Fruit fly (Drosophila melanogaster) whole organism, embryonic: ENCODE data around the gene CG13114.

Source experiments
- Atf-2 ChIP-seq: fragments of 200-800 bp; sonication (Bioruptor generic); optimal IDR thresholded peaks from 2 replicates; lab custom pipeline; 2016; ENCODE audit warnings: missing biosample characterization, missing genetic modification characterization
- Atf6 ChIP-seq: fragments of 200-800 bp; sonication (Bioruptor generic); IDR thresholded peaks from 2 replicates; pipeline ENCODE4 v1.3.6; 2022; ENCODE audit warnings: missing biosample characterization, missing genetic modification characterization
- Bdp1 ChIP-seq: fragments of 200-800 bp; sonication (Bioruptor generic); optimal IDR thresholded peaks from 3 replicates; lab custom pipeline; 2016; ENCODE audit warnings: missing biosample characterization, missing genetic modification characterization
- CG10267 ChIP-seq: fragments of 200-800 bp; sonication (Bioruptor generic); optimal IDR thresholded peaks from 2 replicates; lab custom pipeline; 2018; ENCODE audit warnings: missing biosample characterization, mild to moderate bottlenecking, missing genetic modification characterization, moderate library complexity
- CG10959 ChIP-seq: fragments of 200-800 bp; sonication (Bioruptor generic); IDR thresholded peaks from 2 replicates; pipeline ENCODE4 v1.3.6; 2022; ENCODE audit warnings: missing biosample characterization, missing genetic modification characterization
- CG11085 ChIP-seq: fragments of 200-800 bp; sonication (Bioruptor generic); IDR thresholded peaks from 2 replicates; pipeline ENCODE4 v1.3.6; 2022; ENCODE audit warnings: missing biosample characterization, missing genetic modification characterization
- CG11398 ChIP-seq: fragments of 200-800 bp; sonication (Bioruptor generic); optimal IDR thresholded peaks from 2 replicates; lab custom pipeline; 2016; ENCODE audit warnings: missing biosample characterization, missing genetic modification characterization
- CG11723 ChIP-seq: fragments of 200-800 bp; sonication (Bioruptor generic); optimal IDR thresholded peaks from 2 replicates; lab custom pipeline; 2017; ENCODE audit warnings: missing biosample characterization, mild to moderate bottlenecking, missing genetic modification characterization
- CG12236 ChIP-seq: fragments of 200-800 bp; sonication (Bioruptor generic); optimal IDR thresholded peaks from 2 replicates; lab custom pipeline; 2016; ENCODE audit warnings: missing biosample characterization, missing genetic modification characterization
- CG12942 ChIP-seq: fragments of 200-800 bp; sonication (Bioruptor generic); optimal IDR thresholded peaks from 3 replicates; lab custom pipeline; 2016; ENCODE audit warnings: missing biosample characterization, missing genetic modification characterization
- CG13424 ChIP-seq: fragments of 200-800 bp; sonication (Bioruptor generic); optimal IDR thresholded peaks from 2 replicates; lab custom pipeline; 2019; ENCODE audit warnings: missing biosample characterization, mild to moderate bottlenecking, missing genetic modification characterization, moderate library complexity
- CG15011 ChIP-seq: fragments of 200-800 bp; sonication (Bioruptor generic); optimal IDR thresholded peaks from 3 replicates; lab custom pipeline; 2018; ENCODE audit warnings: missing biosample characterization, mild to moderate bottlenecking, missing genetic modification characterization
- CG15696 ChIP-seq: fragments of 200-800 bp; sonication (Bioruptor generic); optimal IDR thresholded peaks from 2 replicates; lab custom pipeline; 2019; ENCODE audit warnings: missing biosample characterization, mild to moderate bottlenecking, missing genetic modification characterization, moderate library complexity
- CG1602 ChIP-seq: fragments of 200-800 bp; sonication (Bioruptor generic); optimal IDR thresholded peaks from 3 replicates; lab custom pipeline; 2016; ENCODE audit warnings: missing biosample characterization, missing genetic modification characterization
- CG18011 ChIP-seq: fragments of 200-800 bp; sonication (Bioruptor generic); optimal IDR thresholded peaks from 2 replicates; lab custom pipeline; 2017; ENCODE audit warnings: missing biosample characterization, missing genetic modification characterization, mild to moderate bottlenecking, moderate library complexity, missing genotype
- CG3065 ChIP-seq: fragments of 200-800 bp; sonication (Bioruptor generic); optimal IDR thresholded peaks from 2 replicates; lab custom pipeline; 2016; ENCODE audit warnings: missing biosample characterization, missing genetic modification characterization
- CG31365 ChIP-seq: fragments of 200-800 bp; sonication (Bioruptor generic); optimal IDR thresholded peaks from 2 replicates; lab custom pipeline; 2018; ENCODE audit warnings: missing biosample characterization, mild to moderate bottlenecking, missing genetic modification characterization
- CG33557 ChIP-seq: fragments of 200-800 bp; sonication (Bioruptor generic); optimal IDR thresholded peaks from 2 replicates; lab custom pipeline; 2019; ENCODE audit warnings: missing biosample characterization, mild to moderate bottlenecking, missing genetic modification characterization, moderate library complexity
- CG3995 ChIP-seq: fragments of 200-800 bp; sonication (Bioruptor generic); optimal IDR thresholded peaks from 3 replicates; lab custom pipeline; 2016; ENCODE audit warnings: missing biosample characterization, missing genetic modification characterization
- CG42726 ChIP-seq: fragments of 200-800 bp; sonication (Bioruptor generic); IDR thresholded peaks from 2 replicates; pipeline ENCODE4 v1.3.6; 2022; ENCODE audit warnings: missing biosample characterization, missing genetic modification characterization; ENCODE audit not compliant: partially characterized antibody
- CG4360 ChIP-seq: fragments of 200-800 bp; sonication (Bioruptor generic); IDR thresholded peaks from 2 replicates; pipeline ENCODE4 v1.3.6; 2022; ENCODE audit warnings: missing biosample characterization, missing genetic modification characterization
- CG4707 ChIP-seq: fragments of 200-800 bp; sonication (Bioruptor generic); optimal IDR thresholded peaks from 2 replicates; lab custom pipeline; 2018; ENCODE audit warnings: missing biosample characterization, mild to moderate bottlenecking, missing genetic modification characterization, moderate library complexity
- CG6765 ChIP-seq: fragments of 200-800 bp; sonication (Bioruptor generic); optimal IDR thresholded peaks from 3 replicates; lab custom pipeline; 2017; ENCODE audit warnings: missing biosample characterization, mild to moderate bottlenecking, missing genetic modification characterization
- CG8944 ChIP-seq: fragments of 200-800 bp; sonication (Bioruptor generic); optimal IDR thresholded peaks from 3 replicates; lab custom pipeline; 2016; ENCODE audit warnings: missing biosample characterization, missing genetic modification characterization
- CG9876 ChIP-seq: fragments of 200-800 bp; sonication (Bioruptor generic); optimal IDR thresholded peaks from 2 replicates; lab custom pipeline; 2016; ENCODE audit warnings: missing biosample characterization, missing genetic modification characterization
- Dbx ChIP-seq: fragments of 200-800 bp; sonication (Bioruptor generic); IDR thresholded peaks from 3 replicates; pipeline ENCODE4 v1.3.6; 2022; ENCODE audit warnings: missing biosample characterization, missing genetic modification characterization
- Elba2 ChIP-seq: fragments of 200-800 bp; sonication (Bioruptor generic); optimal IDR thresholded peaks from 3 replicates; lab custom pipeline; 2016; ENCODE audit warnings: missing biosample characterization, missing genetic modification characterization
- HLHmδ ChIP-seq: fragments of 200-800 bp; sonication (Bioruptor generic); optimal IDR thresholded peaks from 2 replicates; lab custom pipeline; 2018; ENCODE audit warnings: missing biosample characterization, mild to moderate bottlenecking, missing genetic modification characterization, moderate library complexity
- MBD-R2 ChIP-seq: fragments of 200-800 bp; sonication (Bioruptor generic); IDR thresholded peaks from 2 replicates; pipeline ENCODE4 v1.3.6; 2022; ENCODE audit warnings: missing biosample characterization, missing genetic modification characterization
- Max ChIP-seq: fragments of 200-800 bp; sonication (Bioruptor generic); optimal IDR thresholded peaks from 2 replicates; lab custom pipeline; 2016; ENCODE audit warnings: missing biosample characterization, mild to moderate bottlenecking, missing genetic modification characterization
- Sin3A ChIP-seq: fragments of >200 bp; optimal IDR thresholded peaks from 2 replicates; lab custom pipeline; 2018
- Taf1 ChIP-seq: fragments of 200-800 bp; sonication (Bioruptor generic); IDR thresholded peaks from 2 replicates; pipeline ENCODE4 v1.3.6; 2022; ENCODE audit warnings: missing biosample characterization, missing genetic modification characterization
- Tbp ChIP-seq: fragments of >200 bp; optimal IDR thresholded peaks from 2 replicates; lab custom pipeline; 2018; ENCODE audit warnings: missing biosample characterization, missing genetic modification characterization
- amos ChIP-seq: fragments of 200-800 bp; sonication (Bioruptor generic); IDR thresholded peaks from 2 replicates; pipeline ENCODE4 v1.3.6; 2022; ENCODE audit warnings: missing biosample characterization, missing genetic modification characterization; ENCODE audit not compliant: partially characterized antibody
- btn ChIP-seq: fragments of 200-800 bp; sonication (Bioruptor generic); optimal IDR thresholded peaks from 2 replicates; lab custom pipeline; 2016; ENCODE audit warnings: missing biosample characterization, missing genetic modification characterization
- crc ChIP-seq: fragments of 200-800 bp; sonication (Bioruptor generic); optimal IDR thresholded peaks from 2 replicates; lab custom pipeline; 2016; ENCODE audit warnings: missing biosample characterization, missing genetic modification characterization
- crp ChIP-seq, 2 experiments: fragments of 200-800 bp; sonication (Bioruptor generic); optimal IDR thresholded peaks; 2 replicates in 1 of 2; 3 replicates in 1 of 2; lab custom pipeline; 2017; ENCODE audit warnings: missing biosample characterization in 2 of 2, missing genetic modification characterization in 2 of 2, mild to moderate bottlenecking in 1 of 2, moderate library complexity in 1 of 2
- dimm ChIP-seq: fragments of 200-800 bp; sonication (Bioruptor generic); IDR thresholded peaks from 2 replicates; pipeline ENCODE4 v1.3.6; 2022; ENCODE audit warnings: missing biosample characterization, missing genetic modification characterization
- kah ChIP-seq: fragments of 200-800 bp; sonication (Bioruptor generic); optimal IDR thresholded peaks from 2 replicates; lab custom pipeline; 2018; ENCODE audit warnings: missing biosample characterization, mild to moderate bottlenecking, missing genetic modification characterization
- pzg ChIP-seq: fragments of 200-800 bp; sonication (Bioruptor generic); optimal IDR thresholded peaks from 3 replicates; lab custom pipeline; 2018; ENCODE audit warnings: missing biosample characterization, mild to moderate bottlenecking, missing genetic modification characterization, moderate library complexity
- rib ChIP-seq: fragments of 200-800 bp; sonication (Bioruptor generic); IDR thresholded peaks from 2 replicates; pipeline ENCODE4 v1.3.6; 2022; ENCODE audit warnings: missing biosample characterization, missing genetic modification characterization
- sens ChIP-seq: fragments of 200-800 bp; sonication (Bioruptor generic); peaks from one replicate; lab custom pipeline; 2016; ENCODE audit warnings: missing biosample characterization, missing genetic modification characterization
- slou ChIP-seq: fragments of 200-800 bp; sonication (Bioruptor generic); optimal IDR thresholded peaks from 3 replicates; lab custom pipeline; 2016; ENCODE audit warnings: missing biosample characterization, missing genetic modification characterization
- ssp ChIP-seq: fragments of 200-800 bp; sonication (Bioruptor generic); IDR thresholded peaks from 2 replicates; pipeline ENCODE4 v1.3.6; 2022; ENCODE audit warnings: missing biosample characterization, missing genetic modification characterization
- tio ChIP-seq: fragments of 200-800 bp; sonication (Bioruptor generic); optimal IDR thresholded peaks from 2 replicates; lab custom pipeline; 2017; ENCODE audit warnings: missing biosample characterization, missing genetic modification characterization, inconsistent platforms
- tna ChIP-seq: fragments of 200-800 bp; sonication (Bioruptor generic); IDR thresholded peaks from 2 replicates; pipeline ENCODE4 v1.3.6; 2022; ENCODE audit warnings: missing biosample characterization, missing genetic modification characterization; ENCODE audit not compliant: partially characterized antibody
- toy ChIP-seq: fragments of 200-800 bp; sonication (Bioruptor generic); IDR thresholded peaks from 2 replicates; pipeline ENCODE4 v1.3.6; 2022; ENCODE audit warnings: missing biosample characterization, missing genetic modification characterization
- unpg ChIP-seq: fragments of 200-800 bp; sonication (Bioruptor generic); optimal IDR thresholded peaks from 3 replicates; lab custom pipeline; 2018; ENCODE audit warnings: missing biosample characterization, mild to moderate bottlenecking, missing genetic modification characterization, moderate library complexity
- z ChIP-seq: fragments of 200-800 bp; sonication (Bioruptor generic); IDR thresholded peaks from 3 replicates; pipeline ENCODE4 v1.3.6; 2022; ENCODE audit warnings: missing biosample characterization, missing genetic modification characterization

Gene CG13114

DNA sequence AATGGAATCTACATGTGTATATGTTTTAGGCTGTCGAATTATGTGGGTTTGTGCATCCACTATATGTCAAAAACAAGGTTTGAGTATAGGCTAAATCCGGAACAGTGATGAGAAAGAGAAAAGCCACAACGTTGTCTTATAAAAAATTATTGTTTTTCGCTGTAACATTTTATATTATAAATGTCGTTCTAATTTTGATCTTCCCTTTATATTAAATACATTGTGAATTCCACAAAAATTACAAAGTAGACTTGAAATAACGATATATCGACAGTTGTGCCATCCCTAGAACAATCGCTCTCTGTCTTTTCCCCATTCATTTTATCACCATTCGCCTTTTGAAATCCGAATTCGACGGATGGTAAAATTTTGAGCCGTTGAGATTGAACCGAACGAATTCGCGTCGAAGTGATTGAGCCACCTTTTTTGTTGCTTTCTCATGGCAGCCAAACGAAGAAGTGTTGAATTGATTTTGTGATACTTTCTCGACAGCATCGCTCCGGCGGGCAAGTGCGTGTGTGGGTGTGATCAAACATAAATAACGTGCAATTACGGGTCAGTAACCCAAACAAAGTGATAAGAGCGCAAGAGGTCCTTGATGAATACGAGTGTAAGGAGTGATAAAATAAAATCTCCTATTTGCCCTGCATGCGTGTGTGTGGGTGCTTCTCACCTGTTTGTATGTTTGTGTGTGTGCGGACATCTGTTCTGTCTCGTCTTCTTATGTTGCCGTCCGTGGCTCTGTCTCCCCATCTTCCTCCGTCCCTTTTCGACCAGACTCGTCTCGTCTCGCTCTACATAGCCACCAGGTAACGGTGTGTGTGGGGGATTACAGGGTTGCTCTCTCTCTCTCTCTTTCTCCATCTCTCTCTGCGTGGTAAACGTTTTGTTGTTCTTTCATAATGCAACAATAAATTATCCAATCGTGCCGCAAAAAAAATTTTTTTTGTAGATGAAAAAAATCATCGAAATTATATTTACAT lies 24.4 kb upstream of the CG13114 start, which contains the start of gene Oatp30B (continued):
- TF ChIP-seq CG4707 (peak; percentile 81), CG11398 (GFP tag; lab: Kevin White, UChicago) (peak; percentile 87), tna (peak; percentile 86), MBD-R2 (GFP tag; lab: Robert Waterston, UW) (peak; percentile 96), CG13424 (tag; lab: Kevin White, UChicago) (peak; percentile 98), tio (GFP tag; lab: Kevin White, UChicago) (peak; percentile 95), CG1602 (GFP tag; lab: Kevin White, UChicago) (peak; percentile 98), CG33557 (GFP tag; lab: Kevin White, UChicago) (peak; percentile 94), CG11723 (GFP tag; lab: Kevin White, UChicago) (peak; percentile 85), CG11085 (GFP tag; lab: Robert Waterston, UW) (peak; percentile 97), Taf1 (GFP tag; lab: Robert Waterston, UW) (peak; percentile 94), CG15696 (peak; percentile 99), ssp (peak; percentile 92), HLHmδ (GFP tag; lab: Kevin White, UChicago) (no peak), CG10267 (tag; lab: Kevin White, UChicago) (peak; percentile 94), CG4360 (GFP tag; lab: Robert Waterston, UW) (peak; percentile 81), Tbp (GFP tag; lab: Kevin White, UChicago) (no peak), CG10959 (GFP tag; lab: Robert Waterston, UW) (peak; percentile 96), Bdp1 (GFP tag; lab: Kevin White, UChicago) (peak; percentile 89), CG15011 (GFP tag; lab: Kevin White, UChicago) (peak; percentile 88), CG3065 (GFP tag; lab: Kevin White, UChicago) (peak; percentile 87), pzg (GFP tag; lab: Kevin White, UChicago) (peak; percentile 68), Atf-2 (GFP tag; lab: Kevin White, UChicago) (peak; percentile 89), CG31365 (tag; lab: Kevin White, UChicago) (peak; percentile 81), CG12236 (GFP tag; lab: Kevin White, UChicago) (peak; percentile 91), btn (GFP tag; lab: Kevin White, UChicago) (peak; percentile 82), CG8944 (GFP tag; lab: Kevin White, UChicago) (peak; percentile 96), Max (GFP tag; lab: Kevin White, UChicago) (peak; percentile 95), CG42726 (GFP tag; lab: Robert Waterston, UW) (peak; percentile 76; the same call in 1 of the 2 replicates), CG12942 (peak; percentile 97), unpg (GFP tag; lab: Kevin White, UChicago) (peak; percentile 98), crp (GFP tag; optimal IDR thresholded peaks at IDR 0.05; lab: Kevin White, UChicago) (peak in 1 of 2 experiments; percentile 57), Dbx (GFP tag; lab: Robert Waterston, UW) (peak; percentile 99), Atf6 (GFP tag; lab: Robert Waterston, UW) (peak; percentile 97), crc (peak; percentile 93), kah (GFP tag; lab: Kevin White, UChicago) (peak; percentile 80), rib (GFP tag; lab: Robert Waterston, UW) (peak; percentile 97), slou (GFP tag; lab: Kevin White, UChicago) (peak; percentile 97), sens (GFP tag; lab: Kevin White, UChicago) (peak; percentile 99), CG18011 (GFP tag; lab: Kevin White, UChicago) (peak; percentile 85), dimm (GFP tag; lab: Robert Waterston, UW) (peak; percentile 93; the same call in 1 of the 2 replicates), toy (GFP tag; lab: Robert Waterston, UW) (peak; percentile 88), Elba2 (GFP tag; lab: Kevin White, UChicago) (peak; percentile 89), amos (GFP tag; lab: Robert Waterston, UW) (peak; percentile 96), Sin3A (no peak), CG9876 (GFP tag; lab: Kevin White, UChicago) (peak; percentile 91), z (0 out of 3 replicates have a peak, but pooled peaks have one; percentile 26), CG6765 (GFP tag; lab: Kevin White, UChicago) (peak; percentile 94), CG3995 (GFP tag; lab: Kevin White, UChicago) (peak; percentile 67)
